Worm (Caenorhabditis elegans): ENCODE measurements around the gene smg-4.

DNA sequence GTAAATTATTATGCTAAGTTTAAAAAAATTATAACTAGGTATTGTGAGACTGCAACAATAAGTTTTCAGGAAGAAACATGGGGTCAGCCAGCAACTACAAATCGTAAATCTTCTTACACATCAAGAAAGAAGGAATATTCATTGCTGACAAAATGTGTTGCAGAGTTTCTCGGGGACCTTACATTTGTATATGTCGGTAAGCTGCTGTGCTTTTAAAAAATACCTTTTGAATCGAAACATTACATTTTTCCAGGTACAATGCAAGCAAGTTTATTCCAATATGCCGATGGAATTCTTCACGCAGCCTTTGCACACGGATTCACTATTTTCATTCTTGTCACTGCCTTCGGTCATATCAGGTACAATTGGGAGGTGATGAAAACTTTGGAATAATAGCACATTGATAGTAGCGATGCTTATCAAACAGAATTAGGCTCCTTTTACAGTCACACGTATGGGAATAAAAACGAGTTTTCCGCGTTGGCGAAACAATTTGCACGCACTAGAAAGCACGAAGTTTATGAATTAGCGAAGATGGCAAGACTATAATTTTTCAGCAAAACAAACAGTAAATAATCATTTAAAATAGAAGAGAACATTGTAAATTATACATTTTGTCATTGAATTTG, 39.4 kb downstream of the smg-4 start:
- TF ChIP-seq unc-62 (GFP tag; optimal IDR thresholded peaks at IDR 0.05) = no peak
- TF ChIP-seq snpc-4 (tag; optimal IDR thresholded peaks at IDR 0.05) = no peak
- TF ChIP-seq sptf-1 (tag; optimal IDR thresholded peaks at IDR 0.05) = no peak
- TF ChIP-seq pha-4 (tag; optimal IDR thresholded peaks at IDR 0.05) = no peak
- no peak for TF ChIP-seq nhr-28 (tag; optimal IDR thresholded peaks at IDR 0.05)
- TF ChIP-seq nhr-12 (tag; optimal IDR thresholded peaks at IDR 0.05) = no peak
- TF ChIP-seq mab-5 (tag; optimal IDR thresholded peaks at IDR 0.05) = no peak
